Fruit fly (Drosophila melanogaster) whole organism, adult: ENCODE results near the gene CG14989.

Source experiments
- CG11617 ChIP-seq: fragments of 200-800 bp; sonication (Bioruptor generic); optimal IDR thresholded peaks from 2 replicates; lab custom pipeline; 2017; ENCODE audit warnings: mild to moderate bottlenecking, missing biosample characterization, missing genetic modification reagents, missing genetic modification characterization
- CG12768 ChIP-seq: fragments of 200-800 bp; sonication (Bioruptor generic); optimal IDR thresholded peaks from 2 replicates; lab custom pipeline; 2017; ENCODE audit warnings: missing biosample characterization, missing genetic modification characterization, mild to moderate bottlenecking, moderate library complexity, missing genetic modification reagents
- CG14711 ChIP-seq: fragments of 200-800 bp; sonication (Bioruptor generic); optimal IDR thresholded peaks from 2 replicates; lab custom pipeline; 2018; ENCODE audit warnings: missing biosample characterization, mild to moderate bottlenecking, missing genetic modification characterization, moderate library complexity
- CG1620 ChIP-seq: fragments of 200-800 bp; sonication (Bioruptor generic); optimal IDR thresholded peaks from 2 replicates; lab custom pipeline; 2016; ENCODE audit warnings: missing biosample characterization, missing genetic modification characterization
- CG33017 ChIP-seq: fragments of 200-800 bp; sonication (Bioruptor generic); optimal IDR thresholded peaks from 2 replicates; lab custom pipeline; 2018; ENCODE audit warnings: missing biosample characterization, mild to moderate bottlenecking, missing genetic modification characterization, moderate library complexity
- CG5204 ChIP-seq: fragments of 200-800 bp; sonication (Bioruptor generic); optimal IDR thresholded peaks from 2 replicates; lab custom pipeline; 2016; ENCODE audit warnings: missing biosample characterization, missing genetic modification characterization
- CG7045 ChIP-seq: fragments of 200-800 bp; sonication (Bioruptor generic); optimal IDR thresholded peaks from 2 replicates; lab custom pipeline; 2017; ENCODE audit warnings: missing biosample characterization, mild to moderate bottlenecking, missing genetic modification characterization
- CG7101 ChIP-seq: fragments of 200-800 bp; sonication (Bioruptor generic); optimal IDR thresholded peaks from 2 replicates; lab custom pipeline; 2018; ENCODE audit warnings: missing biosample characterization, mild to moderate bottlenecking, missing genetic modification characterization, moderate library complexity
- Clk ChIP-seq: fragments of 200-800 bp; sonication (Bioruptor generic); optimal IDR thresholded peaks from 2 replicates; lab custom pipeline; 2017; ENCODE audit warnings: missing biosample characterization, missing genetic modification characterization
- Crg-1 ChIP-seq: fragments of 200-800 bp; sonication (Bioruptor generic); optimal IDR thresholded peaks from 2 replicates; lab custom pipeline; 2016; ENCODE audit warnings: missing biosample characterization, missing genetic modification characterization
- Hr96 ChIP-seq: fragments of 200-800 bp; sonication (Bioruptor generic); optimal IDR thresholded peaks from 2 replicates; lab custom pipeline; 2016; ENCODE audit warnings: missing biosample characterization, missing genetic modification characterization
- Mnt ChIP-seq: fragments of 200-800 bp; sonication (Bioruptor generic); optimal IDR thresholded peaks from 2 replicates; lab custom pipeline; 2016; ENCODE audit warnings: missing biosample characterization, mild to moderate bottlenecking, missing genetic modification characterization
- bab1 ChIP-seq: fragments of 200-800 bp; sonication (Bioruptor generic); optimal IDR thresholded peaks from 3 replicates; lab custom pipeline; 2019; ENCODE audit warnings: missing biosample characterization, mild to moderate bottlenecking, missing genetic modification characterization, moderate library complexity
- cic ChIP-seq: fragments of 200-800 bp; sonication (Bioruptor generic); optimal IDR thresholded peaks from 2 replicates; lab custom pipeline; 2017; ENCODE audit warnings: missing biosample characterization, mild to moderate bottlenecking, missing genetic modification characterization, moderate library complexity
- cnc ChIP-seq, 2 experiments: fragments of >200 bp; optimal IDR thresholded peaks; 2 replicates each; lab custom pipeline; 2017
- kay ChIP-seq: fragments of 200-800 bp; sonication (Bioruptor generic); peaks from one replicate; lab custom pipeline; 2016; ENCODE audit warnings: missing biosample characterization, missing genetic modification characterization, borderline replicate concordance
- ovo ChIP-seq: fragments of 200-800 bp; sonication (Bioruptor generic); optimal IDR thresholded peaks from 2 replicates; lab custom pipeline; 2016; ENCODE audit warnings: missing biosample characterization, missing genetic modification characterization
- pad ChIP-seq: fragments of 200-800 bp; sonication (Bioruptor generic); optimal IDR thresholded peaks from 3 replicates; lab custom pipeline; 2017; ENCODE audit warnings: missing biosample characterization, missing genetic modification characterization, mild to moderate bottlenecking, moderate library complexity, missing genetic modification reagents
- tj ChIP-seq: fragments of 200-800 bp; sonication (Bioruptor generic); optimal IDR thresholded peaks from 3 replicates; lab custom pipeline; 2017; ENCODE audit warnings: missing biosample characterization, mild to moderate bottlenecking, missing genetic modification characterization, moderate library complexity
- toe ChIP-seq: fragments of 200-800 bp; sonication (Bioruptor generic); optimal IDR thresholded peaks from 2 replicates; lab custom pipeline; 2016; ENCODE audit warnings: missing biosample characterization, missing genetic modification characterization

CG14989 gene

dm6 chr3L:4070221-4070995 lies 17.0 kb upstream of the CG14989 start:
- TF ChIP-seq CG5204 (GFP tag; lab: Kevin White, UChicago) (no peak), Mnt (GFP tag; lab: Kevin White, UChicago) (no peak), toe (no peak), CG7045 (GFP tag; lab: Kevin White, UChicago) (no peak), CG11617 (GFP tag; lab: Kevin White, UChicago) (no peak), CG7101 (peak; percentile 82), CG33017 (tag; lab: Kevin White, UChicago) (peak; percentile 81), cic (GFP tag; lab: Kevin White, UChicago) (peak; percentile 1), pad (GFP tag; lab: Kevin White, UChicago) (no peak), CG14711 (peak; percentile 76), Clk (GFP tag; lab: Kevin White, UChicago) (no peak), kay (peak; percentile 26), ovo (GFP tag; lab: Kevin White, UChicago) (no peak), Hr96 (GFP tag; lab: Kevin White, UChicago) (peak; percentile 19), tj (GFP tag; lab: Kevin White, UChicago) (peak; percentile 17), Crg-1 (GFP tag; lab: Kevin White, UChicago) (no peak), CG1620 (GFP tag; lab: Kevin White, UChicago) (no peak), cnc (optimal IDR thresholded peaks at IDR 0.05; lab: Kevin White, UChicago) (no peak), CG12768 (GFP tag; lab: Kevin White, UChicago) (peak; percentile 74), bab1 (GFP tag; lab: Kevin White, UChicago) (peak; percentile 47)

dm6 chr3L:4070996-4071379 lies 16.4 kb upstream of the CG14989 start:
- peak; percentile 1 for TF ChIP-seq Crg-1 (GFP tag; lab: Kevin White, UChicago)
- TF ChIP-seq cic (GFP tag; lab: Kevin White, UChicago), result no peak
- peak; percentile 72 for TF ChIP-seq CG14711
- TF ChIP-seq Clk (GFP tag; lab: Kevin White, UChicago), result peak; percentile 41
- peak; percentile 9 for TF ChIP-seq CG1620 (GFP tag; lab: Kevin White, UChicago)
- TF ChIP-seq CG7045 (GFP tag; lab: Kevin White, UChicago), result peak; percentile 66
- peak; percentile 72 for TF ChIP-seq toe
- TF ChIP-seq Hr96 (GFP tag; lab: Kevin White, UChicago), result no peak
- TF ChIP-seq CG33017 (tag; lab: Kevin White, UChicago), result peak; percentile 22
- peak; percentile 52 for TF ChIP-seq CG7101
- no peak for TF ChIP-seq bab1 (GFP tag; lab: Kevin White, UChicago)
- TF ChIP-seq CG11617 (GFP tag; lab: Kevin White, UChicago), result peak; percentile 10
- peak; percentile 43 for TF ChIP-seq CG12768 (GFP tag; lab: Kevin White, UChicago)
- TF ChIP-seq CG5204 (GFP tag; lab: Kevin White, UChicago), result peak; percentile 82

- TF ChIP-seq cic (GFP tag; lab: Kevin White, UChicago) (peak; percentile 34), CG11617 (GFP tag; lab: Kevin White, UChicago) (no peak), Hr96 (GFP tag; lab: Kevin White, UChicago) (peak; percentile 31), Crg-1 (GFP tag; lab: Kevin White, UChicago) (no peak), CG33017 (tag; lab: Kevin White, UChicago) (peak; percentile 75), CG12768 (GFP tag; lab: Kevin White, UChicago) (peak; percentile 58), Mnt (GFP tag; lab: Kevin White, UChicago) (peak; percentile 83), CG1620 (GFP tag; lab: Kevin White, UChicago) (no peak), CG7045 (GFP tag; lab: Kevin White, UChicago) (peak; percentile 9), tj (GFP tag; lab: Kevin White, UChicago) (peak; percentile 73), kay (no peak), bab1 (GFP tag; lab: Kevin White, UChicago) (peak; percentile 32), cnc (optimal IDR thresholded peaks at IDR 0.05; lab: Kevin White, UChicago) (no peak), CG14711 (peak; percentile 14), pad (GFP tag; lab: Kevin White, UChicago) (no peak), Clk (GFP tag; lab: Kevin White, UChicago) (peak; percentile 48), CG5204 (GFP tag; lab: Kevin White, UChicago) (no peak), CG7101 (peak; percentile 42), toe (no peak), ovo (GFP tag; lab: Kevin White, UChicago) (peak; percentile 15)
Observed at dm6 chr3L:4071561-4072049, 15.8 kb upstream of the CG14989 start, which contains the start of gene wit. Gene wit (minus strand): TSS chr3L:4071717.

- no peak for TF ChIP-seq toe
- TF ChIP-seq tj (GFP tag; lab: Kevin White, UChicago), result no peak
- no peak for TF ChIP-seq CG7101
- TF ChIP-seq Mnt (GFP tag; lab: Kevin White, UChicago), result no peak
- TF ChIP-seq ovo (GFP tag; lab: Kevin White, UChicago), result no peak
- TF ChIP-seq kay, result no peak
- TF ChIP-seq bab1 (GFP tag; lab: Kevin White, UChicago), result no peak
- no peak for TF ChIP-seq Crg-1 (GFP tag; lab: Kevin White, UChicago)
- no peak for TF ChIP-seq CG11617 (GFP tag; lab: Kevin White, UChicago)
- no peak for TF ChIP-seq cnc (optimal IDR thresholded peaks at IDR 0.05; lab: Kevin White, UChicago)
- no peak for TF ChIP-seq Clk (GFP tag; lab: Kevin White, UChicago)
- TF ChIP-seq cic (GFP tag; lab: Kevin White, UChicago), result no peak
- no peak for TF ChIP-seq Hr96 (GFP tag; lab: Kevin White, UChicago)
- no peak for TF ChIP-seq CG1620 (GFP tag; lab: Kevin White, UChicago)
- TF ChIP-seq pad (GFP tag; lab: Kevin White, UChicago), result no peak
- TF ChIP-seq CG33017 (tag; lab: Kevin White, UChicago), result no peak
- no peak for TF ChIP-seq CG5204 (GFP tag; lab: Kevin White, UChicago)
- TF ChIP-seq CG14711, result no peak
- no peak for TF ChIP-seq CG7045 (GFP tag; lab: Kevin White, UChicago)
- no peak for TF ChIP-seq CG12768 (GFP tag; lab: Kevin White, UChicago)
Observed at dm6 chr3L:4072717-4073116, 14.7 kb upstream of the CG14989 start.
